Worm (Caenorhabditis elegans): Measurements from ENCODE around the gene sel-8.

Gene sel-8

ce11 chrIII:3630337-3630736 is 3.4 kb upstream of the sel-8 start, which contains the start of gene mrps-31 (continued):
- TF ChIP-seq snpc-4 (tag; optimal IDR thresholded peaks at IDR 0.05), result no peak
- no peak for TF ChIP-seq alr-1 (tag; optimal IDR thresholded peaks at IDR 0.05; ENCODE audit: borderline replicate concordance)
- TF ChIP-seq jun-1 (tag; optimal IDR thresholded peaks at IDR 0.05), result peak; percentile 24
- no peak for TF ChIP-seq nhr-84 (tag; optimal IDR thresholded peaks at IDR 0.05)
- no peak for TF ChIP-seq zag-1 (tag; optimal IDR thresholded peaks at IDR 0.05)
- no peak for TF ChIP-seq unc-30 (tag; optimal IDR thresholded peaks at IDR 0.05)
- no peak for TF ChIP-seq nhr-76 (tag; optimal IDR thresholded peaks at IDR 0.05)
- TF ChIP-seq lin-14 (GFP tag; optimal IDR thresholded peaks at IDR 0.05), result peak; percentile 79
- TF ChIP-seq mab-9 (GFP tag; IDR thresholded peaks at IDR 0.05), result no peak
- no peak for TF ChIP-seq fkh-10 (GFP tag; optimal IDR thresholded peaks at IDR 0.05)
- TF ChIP-seq pax-3 (tag; optimal IDR thresholded peaks at IDR 0.05), result no peak
- TF ChIP-seq swsn-7 (tag; optimal IDR thresholded peaks at IDR 0.05), result peak; percentile 52
- TF ChIP-seq unc-62 (GFP tag; optimal IDR thresholded peaks at IDR 0.05), result no peak
- TF ChIP-seq C34B4.2 (tag; optimal IDR thresholded peaks at IDR 0.05), result no peak
- TF ChIP-seq fkh-4 (tag; optimal IDR thresholded peaks at IDR 0.05; ENCODE audit: borderline replicate concordance), result no peak
- TF ChIP-seq ets-5 (GFP tag; IDR thresholded peaks at IDR 0.05), result no peak
- peak; percentile 37 for TF ChIP-seq F16B12.6 (tag; optimal IDR thresholded peaks at IDR 0.05)
- TF ChIP-seq lsy-2 (tag; optimal IDR thresholded peaks at IDR 0.05), result peak; percentile 59 to 69
- TF ChIP-seq vab-15 (tag; optimal IDR thresholded peaks at IDR 0.05), result no peak
- peak; percentile 37 for TF ChIP-seq rnt-1 (tag; optimal IDR thresholded peaks at IDR 0.05)
- TF ChIP-seq ceh-90 (tag; optimal IDR thresholded peaks at IDR 0.05), result no peak
- TF ChIP-seq aha-1 (tag; optimal IDR thresholded peaks at IDR 0.05), result no peak
- no peak for TF ChIP-seq tlp-1 (tag; optimal IDR thresholded peaks at IDR 0.05)
- peak; percentile 65 for TF ChIP-seq nhr-47 (tag; optimal IDR thresholded peaks at IDR 0.05)
- TF ChIP-seq isw-1 (GFP tag; IDR thresholded peaks at IDR 0.05), result no peak
- TF ChIP-seq lin-15B (tag; optimal IDR thresholded peaks at IDR 0.05), result peak; percentile 52
- no peak for TF ChIP-seq ztf-11 (tag; optimal IDR thresholded peaks at IDR 0.05)
- no peak for TF ChIP-seq grh-1 (GFP tag; IDR thresholded peaks at IDR 0.05)
- peak; percentile 1 for TF ChIP-seq blmp-1 (tag; optimal IDR thresholded peaks at IDR 0.05)
- no peak for TF ChIP-seq mef-2 (tag; optimal IDR thresholded peaks at IDR 0.05)
- no peak for TF ChIP-seq egl-13 (tag; optimal IDR thresholded peaks at IDR 0.05)

- TF ChIP-seq dpl-1 (GFP tag; optimal IDR thresholded peaks at IDR 0.05) (no peak), lsy-2 (tag; optimal IDR thresholded peaks at IDR 0.05) (no peak), pag-3 (tag; optimal IDR thresholded peaks at IDR 0.05; ENCODE audit: borderline replicate concordance, insufficient read depth) (no peak), aly-2 (tag; optimal IDR thresholded peaks at IDR 0.05) (no peak), C34B4.2 (tag; optimal IDR thresholded peaks at IDR 0.05) (no peak), snu-23 (GFP tag; optimal IDR thresholded peaks at IDR 0.05) (peak; percentile 30), nhr-71 (tag; optimal IDR thresholded peaks at IDR 0.05) (peak; percentile 6), lin-14 (GFP tag; optimal IDR thresholded peaks at IDR 0.05) (peak; percentile 43), blmp-1 (tag; optimal IDR thresholded peaks at IDR 0.05) (peak; percentile 38), mep-1 (tag; optimal IDR thresholded peaks at IDR 0.05) (peak; percentile 48), fkh-8 (tag; optimal IDR thresholded peaks at IDR 0.05) (no peak), swsn-7 (tag; optimal IDR thresholded peaks at IDR 0.05) (no peak), snpc-4 (tag; optimal IDR thresholded peaks at IDR 0.05) (no peak)
Measured at ce11 chrIII:3623772-3624171, 3.2 kb downstream of the sel-8 start.

- no peak for TF ChIP-seq Y116A8C.19 (tag; optimal IDR thresholded peaks at IDR 0.05; ENCODE audit: borderline replicate concordance)
- no peak for TF ChIP-seq rnt-1 (tag; optimal IDR thresholded peaks at IDR 0.05)
- TF ChIP-seq pax-3 (tag; optimal IDR thresholded peaks at IDR 0.05), result no peak
- TF ChIP-seq efl-1 (optimal IDR thresholded peaks at IDR 0.05), result no peak
- TF ChIP-seq efl-1 (GFP tag; optimal IDR thresholded peaks at IDR 0.05 in 1 of 2), result peak in 1 of 2 experiments; percentile 27
- TF ChIP-seq lin-14 (GFP tag; optimal IDR thresholded peaks at IDR 0.05), result peak; percentile 25
- TF ChIP-seq blmp-1 (tag; optimal IDR thresholded peaks at IDR 0.05), result peak; percentile 51
- peak; percentile 3 for TF ChIP-seq snu-23 (GFP tag; optimal IDR thresholded peaks at IDR 0.05)
- TF ChIP-seq ztf-11 (tag; optimal IDR thresholded peaks at IDR 0.05), result no peak
- TF ChIP-seq nhr-85 (tag), result peak; percentile 58
- no peak for TF ChIP-seq nhr-71 (tag; optimal IDR thresholded peaks at IDR 0.05)
Measured at ce11 chrIII:3621211-3621897, 5.6 kb downstream of the sel-8 start.
